Worm (Caenorhabditis elegans) whole organism, L4/young adult: ENCODE data around the gene nas-28.

ENCODE experiments used
- W03F9.2 ChIP-seq: fragments of 150-350 bp; optimal IDR thresholded peaks from 2 replicates; lab custom pipeline; 2014; ENCODE audit warnings: missing biosample characterization, missing genetic modification characterization
- dao-5 ChIP-seq: sonication (generic microtip); optimal IDR thresholded peaks from 2 replicates; lab custom pipeline; 2016; ENCODE audit warnings: missing genotype, missing genetic modification characterization, moderate library complexity, missing compliant biosample characterization
- him-1 ChIP-seq: sonication (generic microtip); optimal IDR thresholded peaks from 2 replicates; lab custom pipeline; 2016; ENCODE audit warnings: missing genotype, missing genetic modification reagents, missing genetic modification characterization, missing compliant biosample characterization

DNA sequence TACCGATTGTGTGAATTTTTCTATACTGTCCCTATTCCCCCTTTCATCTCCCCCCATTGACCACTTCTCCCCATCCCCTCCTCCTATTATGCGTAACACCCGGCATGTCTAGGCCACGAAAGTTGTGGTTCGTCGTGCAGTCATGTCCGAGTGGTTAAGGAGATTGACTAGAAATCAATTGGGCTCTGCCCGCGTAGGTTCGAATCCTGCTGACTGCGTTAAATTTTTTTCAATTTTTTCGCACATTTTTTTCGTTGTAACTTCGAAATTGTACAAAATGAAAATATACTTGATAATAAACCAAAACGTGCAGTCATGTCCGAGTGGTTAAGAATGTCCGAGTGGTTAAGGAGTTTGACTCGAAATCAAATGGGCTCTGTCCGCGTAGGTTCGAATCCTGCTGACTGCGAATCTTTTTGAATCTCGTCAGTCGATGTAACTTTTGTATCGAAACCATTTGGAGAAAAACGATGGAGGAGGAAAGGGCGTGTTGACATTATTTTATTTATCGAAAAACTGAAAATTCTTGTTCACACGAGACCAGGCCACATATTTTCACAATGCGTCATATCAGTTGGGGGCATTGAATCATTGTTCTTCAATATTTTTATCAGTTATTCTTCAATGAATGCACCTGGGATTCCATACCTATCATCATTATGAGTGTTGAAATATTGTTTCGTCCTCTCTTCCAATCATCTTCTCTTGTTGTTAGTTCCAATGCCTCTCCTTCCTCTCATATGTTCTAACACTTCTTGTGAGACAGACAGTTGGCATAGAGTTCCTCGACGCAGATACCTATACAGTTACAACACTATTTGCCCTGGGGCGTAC is 24.2 kb downstream of the nas-28 start, which contains the start of gene nfm-1:
- TF ChIP-seq him-1 (tag; lab: Kevin White, UChicago) (peak; percentile 46), dao-5 (tag; lab: Kevin White, UChicago) (no peak), W03F9.2 (tag; lab: Kevin White, UChicago) (peak; percentile 23)
